Worm (Caenorhabditis elegans): ENCODE results near the gene K08C7.6.

ce11 chrIV:10699660-10700059 lies 14.0 kb upstream of the K08C7.6 start, which contains the start of gene R102.11:
- TF ChIP-seq snpc-4 (tag; optimal IDR thresholded peaks at IDR 0.05), result no peak
- TF ChIP-seq ZK546.5 (tag; optimal IDR thresholded peaks at IDR 0.05), result no peak
- no peak for TF ChIP-seq mep-1 (tag; optimal IDR thresholded peaks at IDR 0.05)
- no peak for TF ChIP-seq pqm-1 (tag; optimal IDR thresholded peaks at IDR 0.05)
- no peak for TF ChIP-seq mdl-1 (tag; optimal IDR thresholded peaks at IDR 0.05)
- no peak for TF ChIP-seq aha-1 (tag)
- TF ChIP-seq Y75B8A.6 (GFP tag; IDR thresholded peaks at IDR 0.05), result no peak
- TF ChIP-seq lir-3 (tag; optimal IDR thresholded peaks at IDR 0.05), result no peak
- TF ChIP-seq spr-3 (GFP tag; optimal IDR thresholded peaks at IDR 0.05), result no peak
- TF ChIP-seq dve-1 (tag; optimal IDR thresholded peaks at IDR 0.05; ENCODE audit: insufficient read depth), result no peak
- TF ChIP-seq F26F4.8 (GFP tag; conservative IDR thresholded peaks at IDR 0.05), result no peak
- no peak for TF ChIP-seq saeg-2 (GFP tag; IDR thresholded peaks at IDR 0.05)

Data from whole organism, L4 larva.